Worm (Caenorhabditis elegans): ENCODE results near the gene C31E10.5.

ce11 chrX:13941865-13942264 is 53.8 kb downstream of the C31E10.5 start:
- TF ChIP-seq skn-1 (tag; optimal IDR thresholded peaks at IDR 0.05) (no peak), ZK546.5 (tag; optimal IDR thresholded peaks at IDR 0.05) (no peak), pqm-1 (tag; optimal IDR thresholded peaks at IDR 0.05) (no peak), nhr-28 (tag; optimal IDR thresholded peaks at IDR 0.05) (no peak), mdl-1 (tag; optimal IDR thresholded peaks at IDR 0.05) (no peak), fkh-2 (tag; optimal IDR thresholded peaks at IDR 0.05) (no peak), unc-39 (tag; optimal IDR thresholded peaks at IDR 0.05) (no peak), R02D3.7 (tag; optimal IDR thresholded peaks at IDR 0.05) (no peak), lsy-12 (tag; optimal IDR thresholded peaks at IDR 0.05) (no peak), lin-15B (tag; optimal IDR thresholded peaks at IDR 0.05) (no peak), fkh-10 (GFP tag; optimal IDR thresholded peaks at IDR 0.05) (no peak), nhr-23 (tag; optimal IDR thresholded peaks at IDR 0.05) (no peak)

All from whole organism, L3 larva.